Worm (Caenorhabditis elegans) whole organism, mixed stage, embryonic: Measurements from ENCODE around the gene acs-1.

Source experiments
- bed-3 ChIP-seq: fragments of 200-800 bp; sonication (Bioruptor generic); optimal IDR thresholded peaks from 3 replicates; lab custom pipeline; 2018; ENCODE audit warnings: mild to moderate bottlenecking, missing genetic modification characterization, moderate library complexity, missing compliant biosample characterization
- drap-1 ChIP-seq: fragments of 200-800 bp; sonication (Bioruptor generic); optimal IDR thresholded peaks from 3 replicates; lab custom pipeline; 2018; ENCODE audit warnings: mild to moderate bottlenecking, missing genetic modification characterization, missing compliant biosample characterization
- nhr-237 ChIP-seq: fragments of 150-350 bp; optimal IDR thresholded peaks from 2 replicates; lab custom pipeline; 2014; ENCODE audit warnings: missing biosample characterization, missing genetic modification characterization
- unc-120 ChIP-seq: sonication (generic microtip); optimal IDR thresholded peaks from 2 replicates; lab custom pipeline; 2017; ENCODE audit warnings: missing genetic modification characterization, missing compliant biosample characterization; ENCODE audit not compliant: poor library complexity, severe bottlenecking
- ztf-11 ChIP-seq: fragments of 150-350 bp; optimal IDR thresholded peaks from 2 replicates; lab custom pipeline; 2014; ENCODE audit warnings: missing biosample characterization, missing genetic modification characterization

- TF ChIP-seq drap-1 (no peak), nhr-237 (tag; lab: Kevin White, UChicago) (no peak), bed-3 (GFP tag; lab: Kevin White, UChicago) (no peak), ztf-11 (tag; lab: Kevin White, UChicago) (no peak), unc-120 (no peak)
These were observed 25.9 kb upstream of the acs-1 start, which contains the start of gene W01A11.1 for ce11 chrV:6498903-6499302.
